Fruit fly (Drosophila melanogaster): ENCODE data around the gene Brd7-9.

Brd7-9 gene

dm6 chr2L:7782788-7783401, at the start of gene Brd7-9 (continued):
- TF ChIP-seq caup (GFP tag; optimal IDR thresholded peaks at IDR 0.05; ENCODE audit: severe bottlenecking) (peak; percentile 78), Mad (GFP tag; optimal IDR thresholded peaks at IDR 0.05) (no peak), Gug (GFP tag; IDR thresholded peaks at IDR 0.05) (peak; percentile 46; the same call in 2 of the 4 replicates), CG15479 (GFP tag; optimal IDR thresholded peaks at IDR 0.05) (no peak), CG10959 (GFP tag; IDR thresholded peaks at IDR 0.05) (peak; percentile 63), CG33557 (GFP tag; optimal IDR thresholded peaks at IDR 0.05) (no peak), CG7357 (GFP tag; IDR thresholded peaks at IDR 0.05) (peak; percentile 49; the same call in 1 of the 3 replicates), CG9437 (GFP tag; optimal IDR thresholded peaks at IDR 0.05) (peak; percentile 48), NfI (GFP tag; optimal IDR thresholded peaks at IDR 0.05) (peak; percentile 60), aop (GFP tag; IDR thresholded peaks at IDR 0.05) (no peak), CG17385 (GFP tag; optimal IDR thresholded peaks at IDR 0.05) (peak; percentile 66), CG12942 (GFP tag; optimal IDR thresholded peaks at IDR 0.05) (peak; percentile 43), CG10147 (GFP tag; optimal IDR thresholded peaks at IDR 0.05) (peak; percentile 21), mam (GFP tag; optimal IDR thresholded peaks at IDR 0.05) (peak; percentile 64), Tbp (GFP tag; optimal IDR thresholded peaks at IDR 0.05) (no peak), tna (GFP tag; IDR thresholded peaks at IDR 0.05; ENCODE audit: partially characterized antibody) (0 out of 2 replicates have a peak, but pooled peaks have one; percentile 36), abd-A (tag; optimal IDR thresholded peaks at IDR 0.05) (no peak), dmrt11E (tag; optimal IDR thresholded peaks at IDR 0.05) (peak; percentile 52), vfl (GFP tag; optimal IDR thresholded peaks at IDR 0.05) (no peak), D19A (tag; optimal IDR thresholded peaks at IDR 0.05) (peak; percentile 58), B-H2 (GFP tag; optimal IDR thresholded peaks at IDR 0.05) (no peak), ssp (GFP tag; IDR thresholded peaks at IDR 0.05) (peak; percentile 33; the same call in 1 of the 2 replicates), Six4 (GFP tag; optimal IDR thresholded peaks at IDR 0.05) (peak; percentile 48), CG8478 (optimal IDR thresholded peaks at IDR 0.05) (no peak), gce (GFP tag; IDR thresholded peaks at IDR 0.05) (peak; percentile 70; the same call in 1 of the 3 replicates), lbe (GFP tag; optimal IDR thresholded peaks at IDR 0.05) (no peak), run (tag; optimal IDR thresholded peaks at IDR 0.05) (peak; percentile 5), CG2129 (GFP tag; IDR thresholded peaks at IDR 0.05; ENCODE audit: partially characterized antibody) (no peak), zen (tag; optimal IDR thresholded peaks at IDR 0.05) (peak; percentile 38), HLH3B (GFP tag; IDR thresholded peaks at IDR 0.05) (peak; percentile 75), CG1024 (GFP tag; IDR thresholded peaks at IDR 0.05) (0 out of 2 replicates have a peak, but pooled peaks have one; percentile 28), CG13894 (tag; optimal IDR thresholded peaks at IDR 0.05) (no peak), CG1602 (GFP tag; optimal IDR thresholded peaks at IDR 0.05) (peak; percentile 35), chn (GFP tag; optimal IDR thresholded peaks at IDR 0.05) (peak; percentile 57), nerfin-1 (tag; optimal IDR thresholded peaks at IDR 0.05) (peak; percentile 28), Mrtf (GFP tag; IDR thresholded peaks at IDR 0.05) (peak; percentile 35; the same call in 1 of the 3 replicates), pb (GFP tag; optimal IDR thresholded peaks at IDR 0.05) (peak; percentile 39), CG8290 (GFP tag; optimal IDR thresholded peaks at IDR 0.05) (peak; percentile 48), CG8290 (tag; optimal IDR thresholded peaks at IDR 0.05) (peak in 1 of 2 experiments; percentile 87), tin (GFP tag; optimal IDR thresholded peaks at IDR 0.05) (peak; percentile 73), CG15269 (tag; optimal IDR thresholded peaks at IDR 0.05) (peak; percentile 74), CG2889 (GFP tag; IDR thresholded peaks at IDR 0.05) (peak; percentile 67; the same call in 1 of the 3 replicates), lmd (GFP tag; IDR thresholded peaks at IDR 0.05) (peak; percentile 81), CG10366 (GFP tag; IDR thresholded peaks at IDR 0.05) (peak; percentile 73), psq (GFP tag; optimal IDR thresholded peaks at IDR 0.05) (no peak), Eip74EF (GFP tag; optimal IDR thresholded peaks at IDR 0.05) (peak in 1 of 2 experiments; percentile 64), CG3163 (GFP tag; optimal IDR thresholded peaks at IDR 0.05) (peak; percentile 13), CG10543 (GFP tag; optimal IDR thresholded peaks at IDR 0.05) (no peak), CG5180 (GFP tag; optimal IDR thresholded peaks at IDR 0.05) (peak; percentile 41), CG17612 (GFP tag; IDR thresholded peaks at IDR 0.05) (peak; percentile 47; the same call in 1 of the 2 replicates)
